Fruit fly (Drosophila melanogaster) whole organism, embryonic: Measurements from ENCODE around the gene mh.

Experiments
- ATbp ChIP-seq: fragments of 200-800 bp; sonication (Bioruptor generic); optimal IDR thresholded peaks from 2 replicates; lab custom pipeline; 2017; ENCODE audit warnings: missing biosample characterization, mild to moderate bottlenecking, missing genetic modification characterization, missing genetic modification reagents
- Adf1 ChIP-seq: fragments of 200-800 bp; sonication (Bioruptor generic); IDR thresholded peaks from 2 replicates; pipeline ENCODE4 v1.3.6; 2022; ENCODE audit warnings: missing biosample characterization, missing genetic modification characterization
- CG10267 ChIP-seq: fragments of 200-800 bp; sonication (Bioruptor generic); optimal IDR thresholded peaks from 2 replicates; lab custom pipeline; 2018; ENCODE audit warnings: missing biosample characterization, mild to moderate bottlenecking, missing genetic modification characterization, moderate library complexity
- CG10431 ChIP-seq: fragments of 200-800 bp; sonication (Bioruptor generic); optimal IDR thresholded peaks from 3 replicates; lab custom pipeline; 2018; ENCODE audit warnings: missing biosample characterization, mild to moderate bottlenecking, missing genetic modification characterization
- CG10979 ChIP-seq: fragments of 200-800 bp; sonication (Bioruptor generic); optimal IDR thresholded peaks from 2 replicates; lab custom pipeline; 2018; ENCODE audit warnings: missing biosample characterization, mild to moderate bottlenecking, missing genetic modification characterization, moderate library complexity
- CG11093 ChIP-seq: fragments of 200-800 bp; sonication (Bioruptor generic); IDR thresholded peaks from 3 replicates; pipeline ENCODE4 v1.3.6; 2022; ENCODE audit warnings: missing biosample characterization, missing genetic modification characterization
- CG11247 ChIP-seq: fragments of 200-800 bp; sonication (Bioruptor generic); IDR thresholded peaks from 2 replicates; pipeline ENCODE4 v1.3.6; 2022; ENCODE audit warnings: missing biosample characterization, missing genetic modification characterization
- CG14014 ChIP-seq: fragments of 200-800 bp; sonication (Bioruptor generic); IDR thresholded peaks from 2 replicates; pipeline ENCODE4 v1.3.6; 2022; ENCODE audit warnings: missing biosample characterization, missing genetic modification characterization
- CG14860 ChIP-seq: fragments of 200-800 bp; sonication (Bioruptor generic); IDR thresholded peaks from 3 replicates; pipeline ENCODE4 v1.3.6; 2022; ENCODE audit warnings: missing biosample characterization, missing genetic modification characterization; ENCODE audit not compliant: partially characterized antibody
- CG15011 ChIP-seq: fragments of 200-800 bp; sonication (Bioruptor generic); optimal IDR thresholded peaks from 3 replicates; lab custom pipeline; 2018; ENCODE audit warnings: missing biosample characterization, mild to moderate bottlenecking, missing genetic modification characterization
- CG15514 ChIP-seq: fragments of 200-800 bp; sonication (Bioruptor generic); optimal IDR thresholded peaks from 3 replicates; lab custom pipeline; 2017; ENCODE audit warnings: missing biosample characterization, missing genetic modification characterization, mild to moderate bottlenecking, moderate library complexity, missing genetic modification reagents
- CG17361 ChIP-seq: fragments of 200-800 bp; sonication (Bioruptor generic); IDR thresholded peaks from 3 replicates; pipeline ENCODE4 v1.3.6; 2022; ENCODE audit warnings: missing biosample characterization, missing genetic modification characterization
- CG17802 ChIP-seq: fragments of 200-800 bp; sonication (Bioruptor generic); optimal IDR thresholded peaks from 2 replicates; lab custom pipeline; 2018; ENCODE audit warnings: missing biosample characterization, mild to moderate bottlenecking, missing genetic modification characterization, moderate library complexity
- CG18011 ChIP-seq: fragments of 200-800 bp; sonication (Bioruptor generic); optimal IDR thresholded peaks from 2 replicates; lab custom pipeline; 2017; ENCODE audit warnings: missing biosample characterization, missing genetic modification characterization, mild to moderate bottlenecking, moderate library complexity, missing genotype
- CG1832 ChIP-seq: fragments of 200-800 bp; sonication (Bioruptor generic); optimal IDR thresholded peaks from 2 replicates; lab custom pipeline; 2017; ENCODE audit warnings: missing biosample characterization, mild to moderate bottlenecking, missing genetic modification characterization, inconsistent platforms
- CG32532 ChIP-seq: fragments of 200-800 bp; sonication (Bioruptor generic); IDR thresholded peaks from 2 replicates; pipeline ENCODE4 v1.3.6; 2022; ENCODE audit warnings: missing biosample characterization, missing genetic modification characterization
- CG6272 ChIP-seq: fragments of 200-800 bp; sonication (Bioruptor generic); IDR thresholded peaks from 2 replicates; pipeline ENCODE4 v1.3.6; 2022; ENCODE audit warnings: missing biosample characterization, missing genetic modification characterization
- CG6683 ChIP-seq: fragments of 200-800 bp; sonication (Bioruptor generic); optimal IDR thresholded peaks from 2 replicates; lab custom pipeline; 2017; ENCODE audit warnings: missing biosample characterization, mild to moderate bottlenecking, missing genetic modification characterization, missing genetic modification reagents
- CG7556 ChIP-seq: fragments of 200-800 bp; sonication (Bioruptor generic); optimal IDR thresholded peaks from 2 replicates; lab custom pipeline; 2017; ENCODE audit warnings: missing biosample characterization, mild to moderate bottlenecking, missing genetic modification characterization
- CG8478 ChIP-seq: fragments of >200 bp; optimal IDR thresholded peaks from 2 replicates; lab custom pipeline; 2018
- CG9797 ChIP-seq: fragments of 200-800 bp; sonication (Bioruptor generic); optimal IDR thresholded peaks from 3 replicates; lab custom pipeline; 2018; ENCODE audit warnings: missing biosample characterization, mild to moderate bottlenecking, missing genetic modification characterization
- CHES-1-like ChIP-seq: fragments of 200-800 bp; sonication (Bioruptor generic); optimal IDR thresholded peaks from 2 replicates; lab custom pipeline; 2016; ENCODE audit warnings: missing biosample characterization, missing genetic modification characterization
- Camta ChIP-seq: fragments of 200-800 bp; sonication (Bioruptor generic); optimal IDR thresholded peaks from 2 replicates; lab custom pipeline; 2016; ENCODE audit warnings: missing biosample characterization, missing genetic modification characterization
- D19A ChIP-seq: fragments of 200-800 bp; optimal IDR thresholded peaks from 3 replicates; lab custom pipeline; 2019; ENCODE audit warnings: missing biosample characterization, mild to moderate bottlenecking, missing genetic modification characterization, moderate library complexity
- Dip2 ChIP-seq: fragments of 200-800 bp; sonication (Bioruptor generic); IDR thresholded peaks from 2 replicates; pipeline ENCODE4 v1.3.6; 2022; ENCODE audit warnings: missing biosample characterization, missing genetic modification characterization
- Dll ChIP-seq: fragments of 200-800 bp; sonication (Bioruptor generic); IDR thresholded peaks from 4 replicates; pipeline ENCODE4 v1.3.6; 2022; ENCODE audit warnings: missing biosample characterization, missing genetic modification characterization; ENCODE audit not compliant: partially characterized antibody
- E2f1 ChIP-seq: fragments of 200-800 bp; sonication (Bioruptor generic); IDR thresholded peaks from 2 replicates; pipeline ENCODE4 v1.3.6; 2022; ENCODE audit warnings: missing biosample characterization, missing genetic modification characterization
- H2.0 ChIP-seq: fragments of 200-800 bp; sonication (Bioruptor generic); IDR thresholded peaks from 2 replicates; pipeline ENCODE4 v1.3.6; 2022; ENCODE audit warnings: missing biosample characterization, missing genetic modification characterization
- Hr78 ChIP-seq, 2 experiments: fragments of 200-800 bp in 1 of 2; fragments of >200 bp in 1 of 2; sonication (Bioruptor generic) in 1 of 2; optimal IDR thresholded peaks; 2 replicates each; lab custom pipeline; 2017 to 2019; ENCODE audit warnings: missing biosample characterization in 2 of 2, missing genetic modification characterization in 2 of 2, mild to moderate bottlenecking in 1 of 2, moderate library complexity in 1 of 2
- Hsf ChIP-seq: fragments of 200-800 bp; sonication (Bioruptor generic); optimal IDR thresholded peaks from 3 replicates; lab custom pipeline; 2016; ENCODE audit warnings: missing biosample characterization, missing genetic modification characterization
- Nf-YC ChIP-seq: fragments of 200-800 bp; optimal IDR thresholded peaks from 3 replicates; lab custom pipeline; 2019; ENCODE audit warnings: missing biosample characterization, mild to moderate bottlenecking, missing genetic modification characterization, moderate library complexity
- Oaz ChIP-seq: fragments of 200-800 bp; sonication (Bioruptor generic); IDR thresholded peaks from 2 replicates; pipeline ENCODE4 v1.3.6; 2022; ENCODE audit warnings: missing biosample characterization, missing genetic modification characterization
- Six4 ChIP-seq: fragments of 200-800 bp; sonication (Bioruptor generic); optimal IDR thresholded peaks from 2 replicates; lab custom pipeline; 2016; ENCODE audit warnings: missing biosample characterization, missing genetic modification characterization
- Usf ChIP-seq: fragments of 200-800 bp; sonication (Bioruptor generic); optimal IDR thresholded peaks from 2 replicates; lab custom pipeline; 2017; ENCODE audit warnings: missing genotype, missing biosample characterization, missing genetic modification characterization
- abd-A ChIP-seq: fragments of 200-800 bp; sonication (Bioruptor generic); optimal IDR thresholded peaks from 3 replicates; lab custom pipeline; 2019; ENCODE audit warnings: missing biosample characterization, mild to moderate bottlenecking, missing genetic modification characterization, moderate library complexity
- aop ChIP-seq: fragments of 200-800 bp; sonication (Bioruptor generic); IDR thresholded peaks from 2 replicates; pipeline ENCODE4 v1.3.6; 2022; ENCODE audit warnings: missing biosample characterization, missing genetic modification characterization
- ato ChIP-seq: fragments of 200-800 bp; sonication (Bioruptor generic); IDR thresholded peaks from 2 replicates; pipeline ENCODE4 v1.3.6; 2022; ENCODE audit warnings: missing biosample characterization, missing genetic modification characterization; ENCODE audit not compliant: partially characterized antibody
- chn ChIP-seq: fragments of 200-800 bp; sonication (Bioruptor generic); optimal IDR thresholded peaks from 2 replicates; lab custom pipeline; 2016; ENCODE audit warnings: missing biosample characterization, missing genetic modification characterization
- corto ChIP-seq: fragments of 200-800 bp; sonication (Bioruptor generic); optimal IDR thresholded peaks from 2 replicates; lab custom pipeline; 2016; ENCODE audit warnings: missing biosample characterization, mild to moderate bottlenecking, missing genetic modification characterization, moderate library complexity
- croc ChIP-seq: fragments of 200-800 bp; sonication (Bioruptor generic); conservative IDR thresholded peaks from 3 replicates; pipeline ENCODE4 v1.3.6; 2022; ENCODE audit warnings: missing biosample characterization, missing genetic modification characterization
- crp ChIP-seq, 2 experiments: fragments of 200-800 bp; sonication (Bioruptor generic); optimal IDR thresholded peaks; 2 replicates in 1 of 2; 3 replicates in 1 of 2; lab custom pipeline; 2017; ENCODE audit warnings: missing biosample characterization in 2 of 2, missing genetic modification characterization in 2 of 2, mild to moderate bottlenecking in 1 of 2, moderate library complexity in 1 of 2
- dan ChIP-seq: fragments of 200-800 bp; sonication (Bioruptor generic); IDR thresholded peaks from 2 replicates; pipeline ENCODE4 v1.3.6; 2022; ENCODE audit warnings: missing biosample characterization, missing genetic modification characterization
- ind ChIP-seq: fragments of 200-800 bp; sonication (Bioruptor generic); optimal IDR thresholded peaks from 3 replicates; lab custom pipeline; 2016; ENCODE audit warnings: missing biosample characterization, missing genetic modification characterization
- jing ChIP-seq: fragments of 200-800 bp; sonication (Bioruptor generic); optimal IDR thresholded peaks from 2 replicates; lab custom pipeline; 2018; ENCODE audit warnings: missing biosample characterization, mild to moderate bottlenecking, missing genetic modification characterization
- schlank ChIP-seq: fragments of 200-800 bp; sonication (Bioruptor generic); optimal IDR thresholded peaks from 2 replicates; lab custom pipeline; 2018; ENCODE audit warnings: missing biosample characterization, mild to moderate bottlenecking, missing genetic modification characterization
- sens-2 ChIP-seq: fragments of 200-800 bp; sonication (Bioruptor generic); IDR thresholded peaks from 2 replicates; pipeline ENCODE4 v1.3.6; 2022; ENCODE audit warnings: missing biosample characterization, missing genetic modification characterization
- sna ChIP-seq: fragments of 200-800 bp; sonication (Bioruptor generic); IDR thresholded peaks from 2 replicates; pipeline ENCODE4 v1.3.6; 2022; ENCODE audit warnings: missing biosample characterization, missing genetic modification characterization; ENCODE audit not compliant: partially characterized antibody
- sug ChIP-seq: fragments of 200-800 bp; optimal IDR thresholded peaks from 2 replicates; lab custom pipeline; 2019; ENCODE audit warnings: missing biosample characterization, mild to moderate bottlenecking, missing genetic modification characterization, moderate library complexity
- tap ChIP-seq: fragments of 200-800 bp; optimal IDR thresholded peaks from 3 replicates; lab custom pipeline; 2019; ENCODE audit warnings: missing biosample characterization, mild to moderate bottlenecking, missing genetic modification characterization, moderate library complexity
- wdn ChIP-seq: fragments of 200-800 bp; sonication (Bioruptor generic); IDR thresholded peaks from 2 replicates; pipeline ENCODE4 v1.3.6; 2022; ENCODE audit warnings: missing biosample characterization, missing genetic modification characterization
- zen2 ChIP-seq: fragments of 200-800 bp; sonication (Bioruptor generic); IDR thresholded peaks from 3 replicates; pipeline ENCODE4 v1.3.6; 2022; ENCODE audit warnings: missing biosample characterization, missing genetic modification characterization; ENCODE audit not compliant: partially characterized antibody

mh gene

dm6 chrX:15462436-15462857 is 12.8 kb downstream of the mh start, which contains the start of the genes shtd, CG6294 and CG6299 (continued):
- no peak for TF ChIP-seq sens-2 (GFP tag; lab: Robert Waterston, UW)
- TF ChIP-seq CG1832 (GFP tag; lab: Kevin White, UChicago): no peak
- no peak for TF ChIP-seq D19A (tag; lab: Kevin White, UChicago)
- TF ChIP-seq CG6272 (GFP tag; lab: Robert Waterston, UW): no peak
- peak; percentile 98 for TF ChIP-seq ato (GFP tag; lab: Robert Waterston, UW)
- no peak for TF ChIP-seq Usf (GFP tag; lab: Kevin White, UChicago)
- TF ChIP-seq aop (GFP tag; lab: Robert Waterston, UW): no peak
- TF ChIP-seq corto: no peak
- no peak for TF ChIP-seq Adf1
- peak; percentile 98 for TF ChIP-seq CG18011
- no peak for TF ChIP-seq CG11247 (GFP tag; lab: Robert Waterston, UW)
- no peak for TF ChIP-seq schlank (tag; lab: Kevin White, UChicago)
- no peak for TF ChIP-seq Dip2 (GFP tag; lab: Robert Waterston, UW)
- TF ChIP-seq CG15011 (GFP tag; lab: Kevin White, UChicago): no peak
- TF ChIP-seq CG17361 (GFP tag; lab: Robert Waterston, UW): no peak; the same call in 2 of the 3 replicates
- TF ChIP-seq Oaz (GFP tag; lab: Robert Waterston, UW): no peak
- no peak for TF ChIP-seq CG7556 (GFP tag; lab: Kevin White, UChicago)
- TF ChIP-seq Camta (GFP tag; lab: Kevin White, UChicago): no peak
- no peak for TF ChIP-seq Hsf (GFP tag; lab: Kevin White, UChicago)
- TF ChIP-seq CG32532 (GFP tag; lab: Robert Waterston, UW): no peak
- no peak for TF ChIP-seq croc
- no peak for TF ChIP-seq sug (tag; lab: Kevin White, UChicago)
- TF ChIP-seq CG10431 (GFP tag; lab: Kevin White, UChicago): no peak
- no peak for TF ChIP-seq CHES-1-like (GFP tag; lab: Kevin White, UChicago)
- no peak for TF ChIP-seq Six4
- TF ChIP-seq CG15514 (GFP tag; lab: Kevin White, UChicago): peak; percentile 94
- no peak for TF ChIP-seq H2.0 (GFP tag; lab: Robert Waterston, UW)
- no peak for TF ChIP-seq chn
- peak; percentile 42 for TF ChIP-seq CG10267 (tag; lab: Kevin White, UChicago)
- TF ChIP-seq Nf-YC (tag; lab: Kevin White, UChicago): peak; percentile 58
- peak; percentile 45 for TF ChIP-seq CG9797 (GFP tag; lab: Kevin White, UChicago)
- peak; percentile 92 for TF ChIP-seq zen2 (GFP tag; lab: Robert Waterston, UW)
- no peak for TF ChIP-seq CG10979 (tag; lab: Kevin White, UChicago)
- TF ChIP-seq ATbp: no peak
- TF ChIP-seq Dll (GFP tag; lab: Robert Waterston, UW): peak; percentile 94
- TF ChIP-seq E2f1: no peak
- no peak for TF ChIP-seq CG8478 (lab: Kevin White, UChicago)
- TF ChIP-seq crp (GFP tag; optimal IDR thresholded peaks at IDR 0.05; lab: Kevin White, UChicago): peak in 1 of 2 experiments; percentile 70
- TF ChIP-seq dan (GFP tag; lab: Robert Waterston, UW): no peak
- no peak for TF ChIP-seq ind
- TF ChIP-seq CG14860 (GFP tag; lab: Robert Waterston, UW): peak; percentile 99
- no peak for TF ChIP-seq CG6683 (GFP tag; lab: Kevin White, UChicago)
- no peak for TF ChIP-seq jing (GFP tag; lab: Kevin White, UChicago)
- TF ChIP-seq wdn (GFP tag; lab: Robert Waterston, UW): no peak
- TF ChIP-seq CG11093: no peak
- no peak for TF ChIP-seq CG14014
- TF ChIP-seq CG17802: no peak
- no peak for TF ChIP-seq tap
- peak; percentile 96 for TF ChIP-seq sna
- no peak for TF ChIP-seq Hr78 (GFP tag; optimal IDR thresholded peaks at IDR 0.05; lab: Kevin White, UChicago)
- TF ChIP-seq abd-A (tag; lab: Kevin White, UChicago): no peak
